Worm (Caenorhabditis elegans): ENCODE measurements around the gene EGAP9.3.

DNA sequence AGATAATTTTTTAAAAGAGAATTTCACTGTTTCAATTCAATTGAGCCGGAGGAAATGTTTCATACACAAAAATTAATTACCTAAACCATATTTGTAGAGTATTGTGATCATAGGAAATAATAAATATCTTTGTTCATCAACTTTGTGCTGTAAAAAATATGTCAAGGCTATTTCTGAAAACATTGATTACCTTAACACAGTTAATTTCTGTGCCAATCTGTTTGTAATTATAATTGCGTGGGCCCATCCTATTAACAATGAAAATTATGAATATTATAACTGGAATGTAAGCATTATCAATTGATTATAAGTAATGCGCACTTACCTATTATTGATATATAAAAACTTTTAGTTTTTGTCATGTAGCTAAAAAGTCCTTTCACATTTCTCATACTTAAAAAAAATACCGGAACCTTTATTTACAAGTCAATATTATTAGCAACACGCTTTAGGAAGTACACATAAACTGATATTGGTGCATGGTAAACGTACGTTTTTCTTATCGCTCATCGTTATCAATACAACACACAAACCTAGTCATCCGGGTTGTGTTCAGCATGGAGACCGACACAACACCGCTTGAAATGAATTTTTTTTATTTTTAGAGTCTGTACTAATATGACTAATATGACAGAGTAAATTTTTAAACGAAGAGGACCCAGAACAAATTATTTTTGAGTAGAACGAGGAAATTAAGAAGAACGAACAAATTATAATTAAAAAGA is 4.4 kb downstream of the EGAP9.3 start, which contains the start of gene fut-2:
- TF ChIP-seq nhr-11 (tag; optimal IDR thresholded peaks at IDR 0.05) (no peak), ces-1 (GFP tag; optimal IDR thresholded peaks at IDR 0.05) (no peak), fkh-10 (GFP tag; optimal IDR thresholded peaks at IDR 0.05) (no peak), nhr-48 (tag; optimal IDR thresholded peaks at IDR 0.05) (no peak), zfp-3 (GFP tag; conservative IDR thresholded peaks at IDR 0.05) (no peak), mxl-3 (GFP tag; optimal IDR thresholded peaks at IDR 0.05) (no peak), ceh-32 (tag; optimal IDR thresholded peaks at IDR 0.05; ENCODE audit: poor library complexity) (no peak), pha-4 (GFP tag; IDR thresholded peaks at IDR 0.05) (no peak), pha-4 (tag; optimal IDR thresholded peaks at IDR 0.05) (no peak), lin-15B (tag; optimal IDR thresholded peaks at IDR 0.05) (no peak), snpc-4 (tag; optimal IDR thresholded peaks at IDR 0.05) (no peak), ztf-11 (tag; optimal IDR thresholded peaks at IDR 0.05) (no peak), unc-62 (GFP tag; optimal IDR thresholded peaks at IDR 0.05 in 1 of 2) (no peak), unc-62 (tag; optimal IDR thresholded peaks at IDR 0.05) (no peak)

Data from whole organism, L4 larva.